Worm (Caenorhabditis elegans) whole organism, L3 larva: Measurements from ENCODE around the gene inx-1.

Source experiments
- ceh-82 ChIP-seq: fragments of 150-350 bp; optimal IDR thresholded peaks from 2 replicates; lab custom pipeline; 2014; ENCODE audit warnings: missing biosample characterization, missing genetic modification characterization
- nhr-12 ChIP-seq: fragments of 150-350 bp; optimal IDR thresholded peaks from 2 replicates; lab custom pipeline; 2014; ENCODE audit warnings: missing biosample characterization, missing genetic modification characterization
- skn-1 ChIP-seq: fragments of 150-350 bp; optimal IDR thresholded peaks from 2 replicates; lab custom pipeline; 2014; ENCODE audit warnings: missing biosample characterization, missing genetic modification characterization
- unc-39 ChIP-seq: sonication (generic microtip); optimal IDR thresholded peaks from 4 replicates; lab custom pipeline; 2017; ENCODE audit warnings: missing biosample characterization, missing genetic modification characterization
- unc-62 ChIP-seq: fragments of 150-350 bp; sonication (generic microtip); optimal IDR thresholded peaks from 4 replicates; lab custom pipeline; 2014; ENCODE audit warnings: missing biosample characterization, missing genetic modification reagents, missing genetic modification characterization

DNA sequence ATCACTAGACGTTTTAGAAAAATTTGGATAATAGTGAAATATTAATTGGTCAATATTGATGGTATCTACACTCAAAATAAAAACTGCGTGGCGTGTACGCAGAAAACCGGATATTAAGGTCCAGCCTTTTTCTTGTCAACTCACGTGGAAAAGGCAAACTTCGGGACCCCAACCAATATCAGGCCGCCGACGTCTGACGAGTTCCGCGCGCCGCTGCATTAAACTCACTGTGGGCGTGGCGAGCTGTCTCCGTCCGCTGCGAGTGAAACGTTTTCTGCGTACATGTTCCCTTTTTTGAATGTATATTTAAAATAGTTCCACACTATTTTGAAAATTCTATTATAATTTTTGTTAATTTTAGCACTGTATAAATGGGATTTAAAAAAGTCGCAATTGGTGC lies 49.7 kb upstream of the inx-1 start:
- TF ChIP-seq skn-1 (tag; lab: Kevin White, UChicago) (no peak), ceh-82 (tag; lab: Kevin White, UChicago) (no peak), nhr-12 (tag; lab: Kevin White, UChicago) (no peak), unc-39 (tag; lab: Kevin White, UChicago) (no peak), unc-62 (GFP tag; lab: Kevin White, UChicago) (no peak)
